Worm (Caenorhabditis elegans) whole organism, L2 larva: ENCODE data around the gene sri-62.

Experiments used
- F13H6.1 ChIP-seq: sonication (generic microtip); optimal IDR thresholded peaks from 2 replicates; lab custom pipeline; 2016; ENCODE audit warnings: missing genetic modification characterization, missing compliant biosample characterization
- Y55F3AM.14 ChIP-seq: fragments of 200-800 bp; sonication (Bioruptor generic); optimal IDR thresholded peaks from 2 replicates; lab custom pipeline; 2018; ENCODE audit warnings: mild to moderate bottlenecking, missing genetic modification characterization, missing compliant biosample characterization
- ZK546.5 ChIP-seq: sonication (generic microtip); optimal IDR thresholded peaks from 2 replicates; lab custom pipeline; 2017; ENCODE audit warnings: missing biosample characterization, missing genetic modification characterization
- alr-1 ChIP-seq: fragments of 150-350 bp; optimal IDR thresholded peaks from 2 replicates; lab custom pipeline; 2014; ENCODE audit warnings: missing biosample characterization, missing genetic modification characterization
- aly-2 ChIP-seq: fragments of 150-350 bp; optimal IDR thresholded peaks from 2 replicates; lab custom pipeline; 2014; ENCODE audit warnings: missing biosample characterization, missing genetic modification characterization
- blmp-1 ChIP-seq: sonication (generic microtip); optimal IDR thresholded peaks from 2 replicates; lab custom pipeline; 2017; ENCODE audit warnings: missing genetic modification characterization, mild to moderate bottlenecking, missing compliant biosample characterization, antibody characterized with exemption, moderate library complexity; ENCODE audit not compliant: insufficient read depth
- ceh-16 ChIP-seq: fragments of 150-350 bp; optimal IDR thresholded peaks from 2 replicates; lab custom pipeline; 2014; ENCODE audit warnings: missing biosample characterization, missing genetic modification characterization
- ceh-82 ChIP-seq: fragments of 150-350 bp; optimal IDR thresholded peaks from 2 replicates; lab custom pipeline; 2014; ENCODE audit warnings: missing biosample characterization, missing genetic modification characterization
- crh-2 ChIP-seq: sonication (generic microtip); optimal IDR thresholded peaks from 2 replicates; lab custom pipeline; 2017; ENCODE audit warnings: missing biosample characterization, missing genetic modification characterization
- dmd-4 ChIP-seq: sonication (generic microtip); optimal IDR thresholded peaks from 2 replicates; lab custom pipeline; 2017; ENCODE audit warnings: missing biosample characterization, missing genetic modification characterization
- elt-3 ChIP-seq: sonication (generic microtip); optimal IDR thresholded peaks from 2 replicates; lab custom pipeline; 2017; ENCODE audit warnings: missing biosample characterization, missing genetic modification characterization
- fos-1 ChIP-seq: fragments of 150-350 bp; optimal IDR thresholded peaks from 2 replicates; lab custom pipeline; 2014; ENCODE audit warnings: missing biosample characterization, missing genetic modification characterization
- gmeb-1 ChIP-seq: fragments of 150-350 bp; optimal IDR thresholded peaks from 2 replicates; lab custom pipeline; 2014; ENCODE audit warnings: missing biosample characterization, missing genetic modification characterization
- lin-11 ChIP-seq: fragments of 150-350 bp; sonication (generic microtip); optimal IDR thresholded peaks from 2 replicates; lab custom pipeline; 2014; ENCODE audit warnings: missing biosample characterization, missing genetic modification characterization, inconsistent platforms, mixed read lengths
- lin-13 ChIP-seq: fragments of 150-350 bp; optimal IDR thresholded peaks from 2 replicates; lab custom pipeline; 2014; ENCODE audit warnings: missing biosample characterization, missing genetic modification reagents, missing genetic modification characterization
- lin-39 ChIP-seq: fragments of 150-350 bp; optimal IDR thresholded peaks from 2 replicates; lab custom pipeline; 2014; ENCODE audit warnings: missing biosample characterization, missing genetic modification reagents, missing genetic modification characterization
- mab-5 ChIP-seq: fragments of 150-350 bp; optimal IDR thresholded peaks from 2 replicates; lab custom pipeline; 2014; ENCODE audit warnings: missing biosample characterization, missing genetic modification characterization
- nhr-11 ChIP-seq: fragments of 150-350 bp; optimal IDR thresholded peaks from 2 replicates; lab custom pipeline; 2014; ENCODE audit warnings: missing biosample characterization, missing genetic modification characterization
- nhr-12 ChIP-seq: fragments of 150-350 bp; optimal IDR thresholded peaks from 2 replicates; lab custom pipeline; 2014; ENCODE audit warnings: missing biosample characterization, missing genetic modification characterization
- nhr-129 ChIP-seq: fragments of 150-350 bp; optimal IDR thresholded peaks from 2 replicates; lab custom pipeline; 2014; ENCODE audit warnings: missing biosample characterization, missing genetic modification characterization
- nhr-21 ChIP-seq: fragments of 150-350 bp; optimal IDR thresholded peaks from 2 replicates; lab custom pipeline; 2014; ENCODE audit warnings: missing biosample characterization, missing genetic modification characterization
- nhr-23 ChIP-seq: fragments of 150-350 bp; optimal IDR thresholded peaks from 2 replicates; lab custom pipeline; 2014; ENCODE audit warnings: missing biosample characterization, missing genetic modification reagents, missing genetic modification characterization
- nhr-25 ChIP-seq: fragments of 150-350 bp; sonication (generic microtip); optimal IDR thresholded peaks from 3 replicates; lab custom pipeline; 2014; ENCODE audit warnings: missing biosample characterization, missing genetic modification characterization
- nhr-6 ChIP-seq: fragments of 150-350 bp; optimal IDR thresholded peaks from 2 replicates; lab custom pipeline; 2014; ENCODE audit warnings: missing biosample characterization, missing genetic modification characterization
- nhr-77 ChIP-seq: fragments of 150-350 bp; optimal IDR thresholded peaks from 2 replicates; lab custom pipeline; 2014; ENCODE audit warnings: missing biosample characterization, missing genetic modification characterization
- sem-4 ChIP-seq: fragments of 150-350 bp; optimal IDR thresholded peaks from 2 replicates; lab custom pipeline; 2014; ENCODE audit warnings: missing biosample characterization, missing genetic modification reagents, missing genetic modification characterization
- sma-9 ChIP-seq, 2 experiments: fragments of 150-350 bp in 1 of 2; sonication (generic microtip) in 1 of 2; optimal IDR thresholded peaks; 2 replicates each; lab custom pipeline; 2014 to 2016; ENCODE audit warnings: missing genetic modification characterization in 2 of 2, mild to moderate bottlenecking in 1 of 2, missing biosample characterization in 1 of 2, missing compliant biosample characterization in 1 of 2, missing genetic modification reagents in 1 of 2, moderate library complexity in 1 of 2
- snpc-4 ChIP-seq: fragments of 150-350 bp; optimal IDR thresholded peaks from 2 replicates; lab custom pipeline; 2014; ENCODE audit warnings: missing biosample characterization, missing genetic modification characterization
- unc-39 ChIP-seq: fragments of 150-350 bp; optimal IDR thresholded peaks from 2 replicates; lab custom pipeline; 2014; ENCODE audit warnings: missing biosample characterization, missing genetic modification characterization
- unc-55 ChIP-seq: fragments of 150-350 bp; sonication (generic microtip); optimal IDR thresholded peaks from 3 replicates; lab custom pipeline; 2014; ENCODE audit warnings: missing biosample characterization, missing genetic modification reagents, missing genetic modification characterization
- zag-1 ChIP-seq: fragments of 150-350 bp; optimal IDR thresholded peaks from 2 replicates; lab custom pipeline; 2014; ENCODE audit warnings: missing biosample characterization, missing genetic modification characterization
- ztf-11 ChIP-seq: sonication (generic microtip); optimal IDR thresholded peaks from 2 replicates; lab custom pipeline; 2017; ENCODE audit warnings: missing biosample characterization, missing genetic modification characterization

Gene sri-62

ce11 chrII:2702757-2703156 lies 4.5 kb upstream of the sri-62 start, which contains the start of gene sri-60:
TSS of gene sri-60 (minus strand) at chrII:2702857.
- TF ChIP-seq ztf-11 (tag; lab: Kevin White, UChicago) (no peak), dmd-4 (tag; lab: Kevin White, UChicago) (no peak), snpc-4 (tag; lab: Kevin White, UChicago) (no peak), nhr-23 (tag; lab: Kevin White, UChicago) (no peak), nhr-129 (tag; lab: Kevin White, UChicago) (no peak), sem-4 (tag; lab: Kevin White, UChicago) (no peak), lin-13 (GFP tag; lab: Kevin White, UChicago) (no peak), sma-9 (GFP tag; optimal IDR thresholded peaks at IDR 0.05; lab: Kevin White, UChicago) (no peak), sma-9 (tag; optimal IDR thresholded peaks at IDR 0.05; lab: Kevin White, UChicago) (no peak), crh-2 (no peak), blmp-1 (no peak), alr-1 (tag; lab: Kevin White, UChicago) (no peak), Y55F3AM.14 (no peak), zag-1 (tag; lab: Kevin White, UChicago) (no peak), unc-55 (no peak), ceh-82 (tag; lab: Kevin White, UChicago) (no peak), elt-3 (no peak), nhr-77 (tag; lab: Kevin White, UChicago) (no peak), gmeb-1 (no peak), mab-5 (no peak)
- TF ChIP-seq, all 48 proteins: peak for 0

DNA sequence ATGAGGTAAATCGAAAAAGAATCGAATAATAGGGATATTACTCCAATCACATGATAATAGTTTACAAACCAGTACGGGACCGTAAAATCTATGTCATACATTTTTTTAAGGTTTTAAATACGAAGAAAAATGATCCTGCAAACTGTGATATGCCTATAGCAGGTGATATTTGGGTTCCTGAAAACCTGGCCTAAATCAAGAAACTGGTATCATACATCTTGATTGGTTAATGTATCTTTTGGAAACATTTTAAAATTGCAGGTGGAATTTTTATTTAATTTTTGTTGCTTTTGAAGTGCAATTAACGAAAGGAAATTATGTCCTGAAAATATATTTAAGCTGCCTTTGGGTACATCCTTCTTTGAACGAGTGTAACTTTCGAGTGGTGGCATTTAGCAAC lies 2.0 kb upstream of the sri-62 start, which contains the start of gene sri-61:
Gene sri-61 (minus strand): TSS at position 101 of the 400 bp plus-strand sequence.
- TF ChIP-seq lin-13 (GFP tag; lab: Kevin White, UChicago) (no peak), unc-55 (no peak), aly-2 (tag; lab: Kevin White, UChicago) (no peak), nhr-21 (tag; lab: Kevin White, UChicago) (no peak), nhr-6 (tag; lab: Kevin White, UChicago) (no peak), nhr-12 (tag; lab: Kevin White, UChicago) (no peak)

DNA sequence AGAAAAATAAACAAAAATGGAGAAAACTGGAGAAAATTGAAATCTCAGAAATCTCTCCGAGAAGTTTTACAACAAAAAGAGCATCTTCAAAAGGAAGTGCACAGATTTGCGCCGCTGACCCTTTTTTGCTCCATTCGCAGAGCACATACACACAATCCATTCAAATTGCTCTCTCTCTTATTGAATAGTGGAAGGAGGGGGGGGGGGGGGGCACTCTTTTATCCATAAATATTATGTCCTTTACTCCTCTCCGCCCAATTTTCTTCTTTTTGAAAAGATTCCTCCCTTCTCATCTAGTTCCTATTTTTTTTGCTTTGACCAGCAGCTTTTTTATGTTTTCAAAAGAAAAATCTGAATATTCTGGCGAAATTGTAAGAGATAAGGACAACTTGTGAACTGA lies 3.2 kb downstream of the sri-62 start:
- TF ChIP-seq F13H6.1 (tag; lab: Kevin White, UChicago) (peak; percentile 22), nhr-25 (no peak)

ce11 chrII:2692476-2692875 lies 5.8 kb downstream of the sri-62 start, which contains the start of gene set-11:
TSS of gene set-11 (minus strand) at chrII:2692576.
- TF ChIP-seq Y55F3AM.14 (no peak), ceh-16 (no peak), sma-9 (GFP tag; optimal IDR thresholded peaks at IDR 0.05; lab: Kevin White, UChicago) (no peak), sma-9 (tag; optimal IDR thresholded peaks at IDR 0.05; lab: Kevin White, UChicago) (no peak), nhr-77 (tag; lab: Kevin White, UChicago) (no peak), lin-11 (tag; lab: Kevin White, UChicago) (no peak), nhr-6 (tag; lab: Kevin White, UChicago) (no peak), snpc-4 (tag; lab: Kevin White, UChicago) (no peak), zag-1 (tag; lab: Kevin White, UChicago) (no peak), nhr-129 (tag; lab: Kevin White, UChicago) (no peak), nhr-11 (tag; lab: Kevin White, UChicago) (no peak), crh-2 (no peak)

ce11 chrII:2690080-2690479 lies 8.2 kb downstream of the sri-62 start, which contains the start of gene nspf-3:
TSS of gene nspf-3 (minus strand) at chrII:2690180.
- TF ChIP-seq ceh-82 (tag; lab: Kevin White, UChicago), result no peak
- no peak for TF ChIP-seq unc-39 (tag; lab: Kevin White, UChicago)
- TF ChIP-seq aly-2 (tag; lab: Kevin White, UChicago), result no peak
- no peak for TF ChIP-seq snpc-4 (tag; lab: Kevin White, UChicago)
- TF ChIP-seq ZK546.5 (tag; lab: Kevin White, UChicago), result no peak
- no peak for TF ChIP-seq nhr-129 (tag; lab: Kevin White, UChicago)
- no peak for TF ChIP-seq elt-3
- no peak for TF ChIP-seq crh-2
- TF ChIP-seq lin-39 (tag; lab: Kevin White, UChicago), result no peak
- no peak for TF ChIP-seq nhr-6 (tag; lab: Kevin White, UChicago)
- no peak for TF ChIP-seq fos-1 (tag; lab: Kevin White, UChicago)
